Fruit fly (Drosophila melanogaster) whole organism, embryonic: ENCODE data around the gene CG32944.

Experiments
- Atf3 ChIP-seq: fragments of 200-800 bp; sonication (Bioruptor generic); optimal IDR thresholded peaks from 3 replicates; lab custom pipeline; 2016; ENCODE audit warnings: missing biosample characterization, missing genetic modification characterization
- B-H1 ChIP-seq: fragments of 200-800 bp; sonication (Bioruptor generic); IDR thresholded peaks from 3 replicates; pipeline ENCODE4 v1.3.6; 2022; ENCODE audit warnings: missing biosample characterization, missing genetic modification characterization
- CG10147 ChIP-seq: fragments of 200-800 bp; sonication (Bioruptor generic); optimal IDR thresholded peaks from 2 replicates; lab custom pipeline; 2019; ENCODE audit warnings: missing biosample characterization, mild to moderate bottlenecking, missing genetic modification characterization, moderate library complexity
- CG10321 ChIP-seq: fragments of 200-800 bp; sonication (Bioruptor generic); IDR thresholded peaks from 2 replicates; pipeline ENCODE4 v1.3.6; 2022; ENCODE audit warnings: missing biosample characterization, missing genetic modification characterization
- CG10543 ChIP-seq: fragments of 200-800 bp; sonication (Bioruptor generic); optimal IDR thresholded peaks from 3 replicates; lab custom pipeline; 2017; ENCODE audit warnings: missing biosample characterization, mild to moderate bottlenecking, missing genetic modification characterization, moderate library complexity
- CG11093 ChIP-seq: fragments of 200-800 bp; sonication (Bioruptor generic); IDR thresholded peaks from 3 replicates; pipeline ENCODE4 v1.3.6; 2022; ENCODE audit warnings: missing biosample characterization, missing genetic modification characterization
- CG11695 ChIP-seq: fragments of 200-800 bp; sonication (Bioruptor generic); IDR thresholded peaks from 3 replicates; pipeline ENCODE4 v1.3.6; 2022; ENCODE audit warnings: missing biosample characterization, missing genetic modification characterization
- CG13424 ChIP-seq: fragments of 200-800 bp; sonication (Bioruptor generic); optimal IDR thresholded peaks from 2 replicates; lab custom pipeline; 2019; ENCODE audit warnings: missing biosample characterization, mild to moderate bottlenecking, missing genetic modification characterization, moderate library complexity
- CG17612 ChIP-seq: fragments of 200-800 bp; sonication (Bioruptor generic); IDR thresholded peaks from 2 replicates; pipeline ENCODE4 v1.3.6; 2022; ENCODE audit warnings: missing biosample characterization, missing genetic modification characterization
- CG1832 ChIP-seq: fragments of 200-800 bp; sonication (Bioruptor generic); optimal IDR thresholded peaks from 2 replicates; lab custom pipeline; 2017; ENCODE audit warnings: missing biosample characterization, mild to moderate bottlenecking, missing genetic modification characterization, inconsistent platforms
- CG18476 ChIP-seq: fragments of 200-800 bp; sonication (Bioruptor generic); optimal IDR thresholded peaks from 2 replicates; lab custom pipeline; 2016; ENCODE audit warnings: missing biosample characterization, mild to moderate bottlenecking, missing genetic modification characterization
- CG2202 ChIP-seq: fragments of 200-800 bp; sonication (Bioruptor generic); optimal IDR thresholded peaks from 2 replicates; lab custom pipeline; 2018; ENCODE audit warnings: missing biosample characterization, mild to moderate bottlenecking, missing genetic modification characterization
- CG30403 ChIP-seq: fragments of 200-800 bp; sonication (Bioruptor generic); optimal IDR thresholded peaks from 3 replicates; lab custom pipeline; 2016; ENCODE audit warnings: missing biosample characterization, missing genetic modification characterization
- CG31441 ChIP-seq: fragments of 200-800 bp; sonication (Bioruptor generic); IDR thresholded peaks from 2 replicates; pipeline ENCODE4 v1.3.6; 2022; ENCODE audit warnings: missing biosample characterization, missing genetic modification characterization
- CG32532 ChIP-seq: fragments of 200-800 bp; sonication (Bioruptor generic); IDR thresholded peaks from 2 replicates; pipeline ENCODE4 v1.3.6; 2022; ENCODE audit warnings: missing biosample characterization, missing genetic modification characterization
- CG4360 ChIP-seq: fragments of 200-800 bp; sonication (Bioruptor generic); IDR thresholded peaks from 2 replicates; pipeline ENCODE4 v1.3.6; 2022; ENCODE audit warnings: missing biosample characterization, missing genetic modification characterization
- CG6272 ChIP-seq: fragments of 200-800 bp; sonication (Bioruptor generic); IDR thresholded peaks from 2 replicates; pipeline ENCODE4 v1.3.6; 2022; ENCODE audit warnings: missing biosample characterization, missing genetic modification characterization
- CG7745 ChIP-seq: fragments of 200-800 bp; sonication (Bioruptor generic); optimal IDR thresholded peaks from 2 replicates; lab custom pipeline; 2018; ENCODE audit warnings: missing biosample characterization, mild to moderate bottlenecking, missing genetic modification characterization, moderate library complexity
- CG7786 ChIP-seq: fragments of 200-800 bp; sonication (Bioruptor generic); optimal IDR thresholded peaks from 2 replicates; lab custom pipeline; 2016; ENCODE audit warnings: missing biosample characterization, missing genetic modification characterization
- CG9437 ChIP-seq: fragments of 200-800 bp; sonication (Bioruptor generic); optimal IDR thresholded peaks from 2 replicates; lab custom pipeline; 2018; ENCODE audit warnings: missing biosample characterization, mild to moderate bottlenecking, missing genetic modification characterization
- Dp ChIP-seq: fragments of 200-800 bp; sonication (Bioruptor generic); optimal IDR thresholded peaks from 2 replicates; lab custom pipeline; 2018; ENCODE audit warnings: missing biosample characterization, mild to moderate bottlenecking, missing genetic modification characterization, moderate library complexity
- Fer1 ChIP-seq: fragments of 200-800 bp; sonication (Bioruptor generic); optimal IDR thresholded peaks from 2 replicates; lab custom pipeline; 2017; ENCODE audit warnings: missing biosample characterization, mild to moderate bottlenecking, missing genetic modification characterization
- Fer3 ChIP-seq: fragments of 200-800 bp; sonication (Bioruptor generic); optimal IDR thresholded peaks from 2 replicates; lab custom pipeline; 2018; ENCODE audit warnings: missing biosample characterization, mild to moderate bottlenecking, missing genetic modification characterization, moderate library complexity
- HHEX ChIP-seq: fragments of 200-800 bp; sonication (Bioruptor generic); optimal IDR thresholded peaks from 3 replicates; lab custom pipeline; 2017; ENCODE audit warnings: missing biosample characterization, mild to moderate bottlenecking, missing genetic modification characterization, missing genetic modification reagents
- Hand ChIP-seq: fragments of 200-800 bp; sonication (Bioruptor generic); optimal IDR thresholded peaks from 2 replicates; lab custom pipeline; 2017; ENCODE audit warnings: mild to moderate bottlenecking, missing biosample characterization, missing genetic modification reagents, missing genetic modification characterization
- Hr78 ChIP-seq, 2 experiments: fragments of 200-800 bp in 1 of 2; fragments of >200 bp in 1 of 2; sonication (Bioruptor generic) in 1 of 2; optimal IDR thresholded peaks; 2 replicates each; lab custom pipeline; 2017 to 2019; ENCODE audit warnings: missing biosample characterization in 2 of 2, missing genetic modification characterization in 2 of 2, mild to moderate bottlenecking in 1 of 2, moderate library complexity in 1 of 2
- Hsf ChIP-seq: fragments of 200-800 bp; sonication (Bioruptor generic); optimal IDR thresholded peaks from 3 replicates; lab custom pipeline; 2016; ENCODE audit warnings: missing biosample characterization, missing genetic modification characterization
- MESR4 ChIP-seq: fragments of 200-800 bp; sonication (Bioruptor generic); optimal IDR thresholded peaks from 2 replicates; lab custom pipeline; 2018; ENCODE audit warnings: missing biosample characterization, mild to moderate bottlenecking, missing genetic modification characterization, moderate library complexity
- Spps ChIP-seq: fragments of 200-800 bp; sonication (Bioruptor generic); optimal IDR thresholded peaks from 2 replicates; lab custom pipeline; 2018; ENCODE audit warnings: missing biosample characterization, mild to moderate bottlenecking, missing genetic modification characterization
- al ChIP-seq: fragments of 200-800 bp; sonication (Bioruptor generic); IDR thresholded peaks from 2 replicates; pipeline ENCODE4 v1.3.6; 2022; ENCODE audit warnings: missing biosample characterization, missing genetic modification characterization
- az2 ChIP-seq: fragments of 200-800 bp; sonication (Bioruptor generic); optimal IDR thresholded peaks from 3 replicates; lab custom pipeline; 2016; ENCODE audit warnings: missing biosample characterization, missing genetic modification characterization
- br ChIP-seq: fragments of >200 bp; optimal IDR thresholded peaks from 2 replicates; lab custom pipeline; 2017
- btn ChIP-seq: fragments of 200-800 bp; sonication (Bioruptor generic); optimal IDR thresholded peaks from 2 replicates; lab custom pipeline; 2016; ENCODE audit warnings: missing biosample characterization, missing genetic modification characterization
- crol ChIP-seq: fragments of 200-800 bp; sonication (Bioruptor generic); IDR thresholded peaks from 2 replicates; pipeline ENCODE4 v1.3.6; 2022; ENCODE audit warnings: missing biosample characterization, missing genetic modification characterization
- dimm ChIP-seq: fragments of 200-800 bp; sonication (Bioruptor generic); IDR thresholded peaks from 2 replicates; pipeline ENCODE4 v1.3.6; 2022; ENCODE audit warnings: missing biosample characterization, missing genetic modification characterization
- dmrt99B ChIP-seq: fragments of 200-800 bp; sonication (Bioruptor generic); optimal IDR thresholded peaks from 2 replicates; lab custom pipeline; 2018; ENCODE audit warnings: missing biosample characterization, mild to moderate bottlenecking, missing genetic modification characterization, moderate library complexity
- ems ChIP-seq: fragments of 200-800 bp; sonication (Bioruptor generic); optimal IDR thresholded peaks from 3 replicates; lab custom pipeline; 2016; ENCODE audit warnings: missing biosample characterization, missing genetic modification characterization
- en ChIP-seq: fragments of 200-800 bp; sonication (Bioruptor generic); optimal IDR thresholded peaks from 2 replicates; lab custom pipeline; 2016; ENCODE audit warnings: missing biosample characterization, missing genetic modification characterization
- fd102C ChIP-seq: fragments of 200-800 bp; sonication (Bioruptor generic); optimal IDR thresholded peaks from 2 replicates; lab custom pipeline; 2018; ENCODE audit warnings: missing biosample characterization, mild to moderate bottlenecking, missing genetic modification characterization, moderate library complexity
- gsb-n ChIP-seq: fragments of 200-800 bp; sonication (Bioruptor generic); optimal IDR thresholded peaks from 3 replicates; lab custom pipeline; 2018; ENCODE audit warnings: missing biosample characterization, mild to moderate bottlenecking, missing genetic modification characterization
- hb ChIP-seq: fragments of 200-800 bp; sonication (Bioruptor generic); IDR thresholded peaks from 3 replicates; pipeline ENCODE4 v1.3.6; 2022; ENCODE audit warnings: missing biosample characterization, missing genetic modification characterization; ENCODE audit not compliant: partially characterized antibody
- maf-S ChIP-seq: fragments of 200-800 bp; sonication (Bioruptor generic); optimal IDR thresholded peaks from 2 replicates; lab custom pipeline; 2016; ENCODE audit warnings: missing biosample characterization, missing genetic modification characterization
- mirr ChIP-seq: fragments of 200-800 bp; sonication (Bioruptor generic); optimal IDR thresholded peaks from 3 replicates; lab custom pipeline; 2018; ENCODE audit warnings: missing biosample characterization, mild to moderate bottlenecking, missing genetic modification characterization
- pros ChIP-seq: fragments of 200-800 bp; sonication (Bioruptor generic); optimal IDR thresholded peaks from 3 replicates; lab custom pipeline; 2019; ENCODE audit warnings: missing biosample characterization, mild to moderate bottlenecking, missing genetic modification characterization, moderate library complexity
- repo ChIP-seq: fragments of 200-800 bp; sonication (Bioruptor generic); optimal IDR thresholded peaks from 2 replicates; lab custom pipeline; 2016; ENCODE audit warnings: missing biosample characterization, missing genetic modification characterization
- tio ChIP-seq: fragments of 200-800 bp; sonication (Bioruptor generic); optimal IDR thresholded peaks from 2 replicates; lab custom pipeline; 2017; ENCODE audit warnings: missing biosample characterization, missing genetic modification characterization, inconsistent platforms
- usp ChIP-seq: fragments of >200 bp; optimal IDR thresholded peaks from 2 replicates; lab custom pipeline; 2017; ENCODE audit warnings: missing biosample characterization, missing genetic modification characterization
- wor ChIP-seq: fragments of 200-800 bp; sonication (Bioruptor generic); IDR thresholded peaks from 2 replicates; pipeline ENCODE4 v1.3.6; 2022; ENCODE audit warnings: missing biosample characterization, missing genetic modification characterization
- z ChIP-seq: fragments of 200-800 bp; sonication (Bioruptor generic); IDR thresholded peaks from 3 replicates; pipeline ENCODE4 v1.3.6; 2022; ENCODE audit warnings: missing biosample characterization, missing genetic modification characterization

Gene CG32944

dm6 chr3R:4378363-4379354 lies 40.7 kb downstream of the CG32944 start, which contains the start of gene Sfxn1-3 (continued):
- TF ChIP-seq al (GFP tag; lab: Robert Waterston, UW) (no peak), CG10321 (GFP tag; lab: Robert Waterston, UW) (no peak), CG30403 (GFP tag; lab: Kevin White, UChicago) (peak; percentile 34), Atf3 (peak; percentile 0), CG18476 (GFP tag; lab: Kevin White, UChicago) (no peak), CG7786 (no peak), br (lab: Kevin White, UChicago) (no peak), Hr78 (GFP tag; optimal IDR thresholded peaks at IDR 0.05; lab: Kevin White, UChicago) (peak in 1 of 2 experiments; percentile 47), dimm (GFP tag; lab: Robert Waterston, UW) (no peak), CG7745 (tag; lab: Kevin White, UChicago) (no peak), CG32532 (GFP tag; lab: Robert Waterston, UW) (peak; percentile 65), usp (GFP tag; lab: Kevin White, UChicago) (no peak), CG11695 (GFP tag; lab: Robert Waterston, UW) (no peak), CG10543 (peak; percentile 94), B-H1 (GFP tag; lab: Robert Waterston, UW) (no peak), Hand (GFP tag; lab: Kevin White, UChicago) (peak; percentile 63), en (no peak), CG9437 (GFP tag; lab: Kevin White, UChicago) (no peak), Fer1 (GFP tag; lab: Kevin White, UChicago) (peak; percentile 80), maf-S (peak; percentile 39), Fer3 (tag; lab: Kevin White, UChicago) (peak; percentile 8), repo (GFP tag; lab: Kevin White, UChicago) (no peak), gsb-n (tag; lab: Kevin White, UChicago) (peak; percentile 44), Hsf (GFP tag; lab: Kevin White, UChicago) (peak; percentile 34), fd102C (GFP tag; lab: Kevin White, UChicago) (no peak), az2 (GFP tag; lab: Kevin White, UChicago) (peak; percentile 15), CG31441 (GFP tag; lab: Robert Waterston, UW) (peak; percentile 60; the same call in 1 of the 2 replicates), ems (peak; percentile 10), MESR4 (GFP tag; lab: Kevin White, UChicago) (peak; percentile 63), CG1832 (no peak), CG10147 (GFP tag; lab: Kevin White, UChicago) (peak; percentile 7), CG11093 (GFP tag; lab: Robert Waterston, UW) (no peak), crol (GFP tag; lab: Robert Waterston, UW) (peak; percentile 96), wor (GFP tag; lab: Robert Waterston, UW) (no peak), dmrt99B (tag; lab: Kevin White, UChicago) (no peak), Spps (tag; lab: Kevin White, UChicago) (no peak), mirr (GFP tag; lab: Kevin White, UChicago) (peak; percentile 85), CG4360 (GFP tag; lab: Robert Waterston, UW) (no peak), CG2202 (no peak), hb (GFP tag; lab: Robert Waterston, UW) (no peak; the same call in 2 of the 3 replicates), btn (GFP tag; lab: Kevin White, UChicago) (no peak), z (GFP tag; lab: Robert Waterston, UW) (0 out of 3 replicates have a peak, but pooled peaks have one; percentile 39), Dp (GFP tag; lab: Kevin White, UChicago) (peak; percentile 12), pros (GFP tag; lab: Kevin White, UChicago) (peak; percentile 65), CG6272 (no peak), tio (GFP tag; lab: Kevin White, UChicago) (no peak), CG13424 (no peak), HHEX (peak; percentile 27), CG17612 (no peak)
